Worm (Caenorhabditis elegans) whole organism, midembryonic: Measurements from ENCODE around the gene miga-1.

Experiments used
- T22C8.4 ChIP-seq: fragments of 200-800 bp; sonication (Bioruptor generic); IDR thresholded peaks from 2 replicates; pipeline ENCODE4 v1.3.6; 2022; ENCODE audit warnings: missing genetic modification characterization, missing compliant biosample characterization
- cog-1 ChIP-seq: sonication (generic microtip); optimal IDR thresholded peaks from 2 replicates; lab custom pipeline; 2016; ENCODE audit warnings: missing genetic modification characterization, missing compliant biosample characterization
- flt-1 ChIP-seq: fragments of 200-800 bp; sonication (Bioruptor generic); IDR thresholded peaks from 2 replicates; pipeline ENCODE4 v1.3.6; 2022; ENCODE audit warnings: missing genetic modification characterization, missing compliant biosample characterization
- klf-2 ChIP-seq: fragments of 200-800 bp; sonication (Bioruptor generic); conservative IDR thresholded peaks from 2 replicates; pipeline ENCODE4 v1.3.6; 2022; ENCODE audit warnings: missing genetic modification reagents, missing genetic modification characterization, missing compliant biosample characterization
- med-1 ChIP-seq: sonication (generic microtip); optimal IDR thresholded peaks from 2 replicates; lab custom pipeline; 2017; ENCODE audit warnings: missing genetic modification characterization, mild to moderate bottlenecking, missing compliant biosample characterization, antibody characterized with exemption, missing genetic modification reagents; ENCODE audit not compliant: insufficient read depth
- ref-1 ChIP-seq: fragments of 200-800 bp; sonication (Bioruptor generic); conservative IDR thresholded peaks from 2 replicates; pipeline ENCODE4 v1.3.6; 2022; ENCODE audit warnings: missing genetic modification reagents, missing genetic modification characterization, missing compliant biosample characterization
- tab-1 ChIP-seq: fragments of 200-800 bp; sonication (Bioruptor generic); IDR thresholded peaks from 2 replicates; pipeline ENCODE4 v1.3.6; 2022; ENCODE audit warnings: missing genetic modification characterization, missing compliant biosample characterization
- ztf-23 ChIP-seq: fragments of 200-800 bp; sonication (Bioruptor generic); IDR thresholded peaks from 2 replicates; pipeline ENCODE4 v1.3.6; 2022; ENCODE audit warnings: missing genetic modification reagents, missing genetic modification characterization, missing compliant biosample characterization
- ztf-29 ChIP-seq: fragments of 200-800 bp; sonication (Bioruptor generic); IDR thresholded peaks from 2 replicates; pipeline ENCODE4 v1.3.6; 2022; ENCODE audit warnings: missing genetic modification reagents, missing genetic modification characterization, missing compliant biosample characterization

miga-1 gene

ce11 chrV:12400677-12401236 lies at the start of gene miga-1, which contains the start of gene K01D12.20:
miga-1 (minus strand) TSS chrV:12400859.
K01D12.20 (minus strand) TSS chrV:12400814.
- no peak for TF ChIP-seq T22C8.4 (GFP tag; lab: Robert Waterston, UW)
- no peak for TF ChIP-seq med-1 (GFP tag; lab: Kevin White, UChicago)
- no peak for TF ChIP-seq tab-1
- TF ChIP-seq ztf-23 (GFP tag; lab: Robert Waterston, UW): no peak
- TF ChIP-seq klf-2 (GFP tag; lab: Robert Waterston, UW): no peak
- no peak for TF ChIP-seq ztf-29 (GFP tag; lab: Robert Waterston, UW)
- no peak for TF ChIP-seq cog-1
- no peak for TF ChIP-seq flt-1 (GFP tag; lab: Robert Waterston, UW)
- no peak for TF ChIP-seq ref-1 (GFP tag; lab: Robert Waterston, UW)

- TF ChIP-seq flt-1 (GFP tag; lab: Robert Waterston, UW): no peak
- TF ChIP-seq T22C8.4 (GFP tag; lab: Robert Waterston, UW): no peak
- no peak for TF ChIP-seq tab-1
- no peak for TF ChIP-seq cog-1
- TF ChIP-seq klf-2 (GFP tag; lab: Robert Waterston, UW): no peak
- no peak for TF ChIP-seq ztf-29 (GFP tag; lab: Robert Waterston, UW)
- no peak for TF ChIP-seq ref-1 (GFP tag; lab: Robert Waterston, UW)
- TF ChIP-seq ztf-23 (GFP tag; lab: Robert Waterston, UW): no peak
- no peak for TF ChIP-seq med-1 (GFP tag; lab: Kevin White, UChicago)
These were observed 49.8 kb upstream of the miga-1 start, which contains the start of gene F28C1.1 for ce11 chrV:12450441-12450840. F28C1.1 (plus strand) TSS chrV:12450805.

ce11 chrV:12449902-12450301 lies 49.2 kb upstream of the miga-1 start, which contains the start of gene C54D10.10:
C54D10.10 (minus strand) TSS chrV:12450002.
- no peak for TF ChIP-seq klf-2 (GFP tag; lab: Robert Waterston, UW)
- no peak for TF ChIP-seq med-1 (GFP tag; lab: Kevin White, UChicago)
- TF ChIP-seq flt-1 (GFP tag; lab: Robert Waterston, UW): no peak
- TF ChIP-seq cog-1: no peak
- no peak for TF ChIP-seq tab-1
- TF ChIP-seq ztf-29 (GFP tag; lab: Robert Waterston, UW): no peak
- TF ChIP-seq ref-1 (GFP tag; lab: Robert Waterston, UW): no peak
- no peak for TF ChIP-seq ztf-23 (GFP tag; lab: Robert Waterston, UW)
- no peak for TF ChIP-seq T22C8.4 (GFP tag; lab: Robert Waterston, UW)

ce11 chrV:12446895-12447294 lies 46.2 kb upstream of the miga-1 start, which contains the start of the genes pals-38 and C54D10.9:
pals-38 (minus strand) TSS chrV:12446995.
C54D10.9 (plus strand) TSS chrV:12447153.
- no peak for TF ChIP-seq ztf-23 (GFP tag; lab: Robert Waterston, UW)
- TF ChIP-seq ztf-29 (GFP tag; lab: Robert Waterston, UW): no peak
- TF ChIP-seq ref-1 (GFP tag; lab: Robert Waterston, UW): no peak
- TF ChIP-seq klf-2 (GFP tag; lab: Robert Waterston, UW): no peak
- no peak for TF ChIP-seq tab-1
- no peak for TF ChIP-seq cog-1
- no peak for TF ChIP-seq T22C8.4 (GFP tag; lab: Robert Waterston, UW)
- TF ChIP-seq flt-1 (GFP tag; lab: Robert Waterston, UW): no peak
- TF ChIP-seq med-1 (GFP tag; lab: Kevin White, UChicago): no peak

- TF ChIP-seq cog-1 (no peak), ztf-23 (GFP tag; lab: Robert Waterston, UW) (no peak), klf-2 (GFP tag; lab: Robert Waterston, UW) (no peak), tab-1 (no peak), flt-1 (GFP tag; lab: Robert Waterston, UW) (no peak), ref-1 (GFP tag; lab: Robert Waterston, UW) (no peak), ztf-29 (GFP tag; lab: Robert Waterston, UW) (no peak), med-1 (GFP tag; lab: Kevin White, UChicago) (no peak)
These were observed 43.1 kb upstream of the miga-1 start, which contains the start of gene pals-39 for ce11 chrV:12443754-12444153. pals-39 (minus strand) TSS chrV:12443854.

ce11 chrV:12441420-12441819 lies 40.8 kb upstream of the miga-1 start, which contains the start of gene pals-37:
pals-37 (minus strand) TSS chrV:12441520.
- TF ChIP-seq T22C8.4 (GFP tag; lab: Robert Waterston, UW): no peak

ce11 chrV:12433717-12434116 lies 33.1 kb upstream of the miga-1 start, which contains the start of gene srh-25:
srh-25 (minus strand) TSS chrV:12433817.
- TF ChIP-seq ztf-29 (GFP tag; lab: Robert Waterston, UW) (no peak), cog-1 (no peak), ztf-23 (GFP tag; lab: Robert Waterston, UW) (no peak), T22C8.4 (GFP tag; lab: Robert Waterston, UW) (no peak), tab-1 (no peak), flt-1 (GFP tag; lab: Robert Waterston, UW) (no peak), med-1 (GFP tag; lab: Kevin White, UChicago) (no peak)

ce11 chrV:12433105-12433504 lies 32.4 kb upstream of the miga-1 start:
- no peak for TF ChIP-seq tab-1
- TF ChIP-seq ztf-29 (GFP tag; lab: Robert Waterston, UW): no peak
- no peak for TF ChIP-seq ref-1 (GFP tag; lab: Robert Waterston, UW)
- TF ChIP-seq T22C8.4 (GFP tag; lab: Robert Waterston, UW): no peak
- no peak for TF ChIP-seq cog-1
- no peak for TF ChIP-seq ztf-23 (GFP tag; lab: Robert Waterston, UW)
- no peak for TF ChIP-seq med-1 (GFP tag; lab: Kevin White, UChicago)
- TF ChIP-seq klf-2 (GFP tag; lab: Robert Waterston, UW): no peak
- TF ChIP-seq flt-1 (GFP tag; lab: Robert Waterston, UW): no peak

ce11 chrV:12432111-12432510 lies 31.5 kb upstream of the miga-1 start, which contains the start of gene C54D10.13:
C54D10.13 (minus strand) TSS chrV:12432289.
- TF ChIP-seq med-1 (GFP tag; lab: Kevin White, UChicago) (no peak), ztf-23 (GFP tag; lab: Robert Waterston, UW) (no peak), flt-1 (GFP tag; lab: Robert Waterston, UW) (no peak)
